Fruit fly (Drosophila melanogaster) whole organism, prepupa: ENCODE data around the gene Ccdc58.
A peak's percentile ranks its signal among the peaks of the same experiment; 100 is the strongest.

Source experiments
- Blimp-1 ChIP-seq: fragments of 200-800 bp; sonication (Bioruptor generic); optimal IDR thresholded peaks from 3 replicates; lab custom pipeline; 2017; ENCODE audit warnings: missing biosample characterization, missing genetic modification characterization, mild to moderate bottlenecking, moderate library complexity, missing genetic modification reagents
- CG10631 ChIP-seq: fragments of 200-800 bp; sonication (Bioruptor generic); optimal IDR thresholded peaks from 2 replicates; lab custom pipeline; 2016; ENCODE audit warnings: missing biosample characterization, missing genetic modification characterization
- CG10669 ChIP-seq: fragments of 200-800 bp; sonication (Bioruptor generic); optimal IDR thresholded peaks from 3 replicates; lab custom pipeline; 2018; ENCODE audit warnings: missing biosample characterization, mild to moderate bottlenecking, missing genetic modification characterization, moderate library complexity
- CG11294 ChIP-seq: fragments of 200-800 bp; sonication (Bioruptor generic); IDR thresholded peaks from 2 replicates; pipeline ENCODE4 v1.3.6; 2022; ENCODE audit warnings: missing biosample characterization, missing genetic modification characterization
- CG11762 ChIP-seq: fragments of 200-800 bp; sonication (Bioruptor generic); optimal IDR thresholded peaks from 3 replicates; lab custom pipeline; 2016; ENCODE audit warnings: missing biosample characterization, missing genetic modification characterization; ENCODE audit not compliant: insufficient read depth
- CG15336 ChIP-seq: fragments of 200-800 bp; sonication (Bioruptor generic); IDR thresholded peaks from 2 replicates; pipeline ENCODE4 v1.3.6; 2022; ENCODE audit warnings: missing biosample characterization, missing genetic modification characterization
- CG16779 ChIP-seq: fragments of 200-800 bp; sonication (Bioruptor generic); optimal IDR thresholded peaks from 3 replicates; lab custom pipeline; 2017; ENCODE audit warnings: missing biosample characterization, mild to moderate bottlenecking, missing genetic modification characterization
- CG3032 ChIP-seq: fragments of 200-800 bp; optimal IDR thresholded peaks from 2 replicates; lab custom pipeline; 2019; ENCODE audit warnings: missing biosample characterization, mild to moderate bottlenecking, missing genetic modification characterization, moderate library complexity
- CG32006 ChIP-seq: fragments of 200-800 bp; sonication (Bioruptor generic); optimal IDR thresholded peaks from 3 replicates; lab custom pipeline; 2017; ENCODE audit warnings: missing biosample characterization, mild to moderate bottlenecking, missing genetic modification characterization
- CG34406 ChIP-seq: fragments of 200-800 bp; sonication (Bioruptor generic); optimal IDR thresholded peaks from 3 replicates; lab custom pipeline; 2016; ENCODE audit warnings: missing biosample characterization, missing genetic modification characterization
- CG3919 ChIP-seq: fragments of 200-800 bp; sonication (Bioruptor generic); optimal IDR thresholded peaks from 3 replicates; lab custom pipeline; 2016; ENCODE audit warnings: missing biosample characterization, missing genetic modification characterization
- CG4318 ChIP-seq: fragments of 200-800 bp; sonication (Bioruptor generic); optimal IDR thresholded peaks from 3 replicates; lab custom pipeline; 2017; ENCODE audit warnings: missing biosample characterization, mild to moderate bottlenecking, missing genetic modification characterization
- CG6163 ChIP-seq: fragments of 200-800 bp; sonication (Bioruptor generic); IDR thresholded peaks from 3 replicates; pipeline ENCODE4 v1.3.6; 2022; ENCODE audit warnings: missing biosample characterization, missing genetic modification characterization
- CG6276 ChIP-seq: fragments of 200-800 bp; sonication (Bioruptor generic); optimal IDR thresholded peaks from 2 replicates; lab custom pipeline; 2017; ENCODE audit warnings: missing biosample characterization, mild to moderate bottlenecking, missing genetic modification characterization
- CG6792 ChIP-seq: fragments of 200-800 bp; sonication (Bioruptor generic); optimal IDR thresholded peaks from 3 replicates; lab custom pipeline; 2016; ENCODE audit warnings: missing biosample characterization, missing genetic modification characterization
- CG6808 ChIP-seq: fragments of 200-800 bp; sonication (Bioruptor generic); optimal IDR thresholded peaks from 3 replicates; lab custom pipeline; 2017; ENCODE audit warnings: missing biosample characterization, missing genetic modification characterization, mild to moderate bottlenecking, moderate library complexity, missing genetic modification reagents
- CG7368 ChIP-seq: fragments of 200-800 bp; sonication (Bioruptor generic); optimal IDR thresholded peaks from 3 replicates; lab custom pipeline; 2016; ENCODE audit warnings: missing biosample characterization, missing genetic modification characterization
- CG8119 ChIP-seq: fragments of 200-800 bp; sonication (Bioruptor generic); IDR thresholded peaks from 3 replicates; pipeline ENCODE4 v1.3.6; 2022; ENCODE audit warnings: missing biosample characterization, missing genetic modification characterization
- CG8319 ChIP-seq: fragments of 200-800 bp; sonication (Bioruptor generic); optimal IDR thresholded peaks from 3 replicates; lab custom pipeline; 2016; ENCODE audit warnings: missing biosample characterization, missing genetic modification characterization
- CG8632 ChIP-seq: fragments of 200-800 bp; sonication (Bioruptor generic); optimal IDR thresholded peaks from 3 replicates; lab custom pipeline; 2016; ENCODE audit warnings: missing biosample characterization, missing genetic modification characterization
- CG9139 ChIP-seq: fragments of 200-800 bp; sonication (Bioruptor generic); optimal IDR thresholded peaks from 3 replicates; lab custom pipeline; 2017; ENCODE audit warnings: missing biosample characterization, mild to moderate bottlenecking, missing genetic modification characterization
- Eip75B ChIP-seq: fragments of 200-800 bp; sonication (Bioruptor generic); optimal IDR thresholded peaks from 3 replicates; lab custom pipeline; 2016; ENCODE audit warnings: missing biosample characterization, missing genetic modification characterization
- Ets21C ChIP-seq: fragments of 200-800 bp; sonication (Bioruptor generic); optimal IDR thresholded peaks from 3 replicates; lab custom pipeline; 2016; ENCODE audit warnings: missing biosample characterization, missing genetic modification characterization
- Ets96B ChIP-seq: fragments of 200-800 bp; optimal IDR thresholded peaks from 2 replicates; lab custom pipeline; 2019; ENCODE audit warnings: missing biosample characterization, mild to moderate bottlenecking, missing genetic modification characterization, moderate library complexity
- Hr39 ChIP-seq: fragments of 200-800 bp; sonication (Bioruptor generic); optimal IDR thresholded peaks from 2 replicates; lab custom pipeline; 2016; ENCODE audit warnings: missing biosample characterization, missing genetic modification characterization
- Hr4 ChIP-seq: fragments of 200-800 bp; sonication (Bioruptor generic); optimal IDR thresholded peaks from 3 replicates; lab custom pipeline; 2016; ENCODE audit warnings: missing biosample characterization, missing genetic modification characterization
- Lpt ChIP-seq: fragments of 200-800 bp; sonication (Bioruptor generic); optimal IDR thresholded peaks from 3 replicates; lab custom pipeline; 2016; ENCODE audit warnings: missing biosample characterization, missing genetic modification characterization
- OdsH ChIP-seq: fragments of 200-800 bp; sonication (Bioruptor generic); optimal IDR thresholded peaks from 3 replicates; lab custom pipeline; 2016; ENCODE audit warnings: missing biosample characterization, missing genetic modification characterization
- Smox ChIP-seq: fragments of 200-800 bp; sonication (Bioruptor generic); optimal IDR thresholded peaks from 3 replicates; lab custom pipeline; 2016; ENCODE audit warnings: missing biosample characterization, missing genetic modification characterization
- Sox102F ChIP-seq: fragments of 200-800 bp; sonication (Bioruptor generic); optimal IDR thresholded peaks from 2 replicates; lab custom pipeline; 2016; ENCODE audit warnings: missing biosample characterization, mild to moderate bottlenecking, missing genetic modification characterization
- Sox14 ChIP-seq: fragments of 200-800 bp; sonication (Bioruptor generic); optimal IDR thresholded peaks from 3 replicates; lab custom pipeline; 2016; ENCODE audit warnings: missing biosample characterization, missing genetic modification characterization
- Sox15 ChIP-seq: fragments of 200-800 bp; sonication (Bioruptor generic); optimal IDR thresholded peaks from 3 replicates; lab custom pipeline; 2016; ENCODE audit warnings: missing biosample characterization, missing genetic modification characterization
- achi ChIP-seq: fragments of 200-800 bp; sonication (Bioruptor generic); optimal IDR thresholded peaks from 3 replicates; lab custom pipeline; 2016; ENCODE audit warnings: missing biosample characterization, missing genetic modification characterization
- cyc ChIP-seq: fragments of 200-800 bp; sonication (Bioruptor generic); optimal IDR thresholded peaks from 3 replicates; lab custom pipeline; 2016; ENCODE audit warnings: missing biosample characterization, missing genetic modification characterization
- dac ChIP-seq: fragments of 200-800 bp; sonication (Bioruptor generic); optimal IDR thresholded peaks from 2 replicates; lab custom pipeline; 2017; ENCODE audit warnings: missing biosample characterization, mild to moderate bottlenecking, missing genetic modification characterization
- eg ChIP-seq: fragments of 200-800 bp; sonication (Bioruptor generic); IDR thresholded peaks from 3 replicates; pipeline ENCODE4 v1.3.6; 2022; ENCODE audit warnings: missing biosample characterization, missing genetic modification characterization
- esn ChIP-seq: fragments of 200-800 bp; sonication (Bioruptor generic); optimal IDR thresholded peaks from 2 replicates; lab custom pipeline; 2016; ENCODE audit warnings: missing biosample characterization, mild to moderate bottlenecking, missing genetic modification characterization, moderate library complexity
- fd59A ChIP-seq: fragments of 200-800 bp; sonication (Bioruptor generic); optimal IDR thresholded peaks from 2 replicates; lab custom pipeline; 2017; ENCODE audit warnings: missing biosample characterization, mild to moderate bottlenecking, missing genetic modification characterization, missing genetic modification reagents
- fd85E ChIP-seq: fragments of 200-800 bp; sonication (Bioruptor generic); optimal IDR thresholded peaks from 3 replicates; lab custom pipeline; 2016; ENCODE audit warnings: missing biosample characterization, missing genetic modification characterization
- fkh ChIP-seq: fragments of 200-800 bp; sonication (Bioruptor generic); optimal IDR thresholded peaks from 3 replicates; lab custom pipeline; 2017; ENCODE audit warnings: missing biosample characterization, mild to moderate bottlenecking, missing genetic modification characterization, moderate library complexity
- lz ChIP-seq: fragments of 200-800 bp; sonication (Bioruptor generic); optimal IDR thresholded peaks from 3 replicates; lab custom pipeline; 2016; ENCODE audit warnings: missing biosample characterization, missing genetic modification characterization
- net ChIP-seq: fragments of 200-800 bp; sonication (Bioruptor generic); optimal IDR thresholded peaks from 3 replicates; lab custom pipeline; 2016; ENCODE audit warnings: missing biosample characterization, missing genetic modification characterization
- salr ChIP-seq, 2 experiments: fragments of 200-800 bp; sonication (Bioruptor generic); optimal IDR thresholded peaks; 3 replicates each; lab custom pipeline; 2016 to 2018; ENCODE audit warnings: missing biosample characterization in 2 of 2, missing genetic modification characterization in 2 of 2, mild to moderate bottlenecking in 1 of 2
- spab ChIP-seq: fragments of 200-800 bp; sonication (Bioruptor generic); optimal IDR thresholded peaks from 2 replicates; lab custom pipeline; 2017; ENCODE audit warnings: missing biosample characterization, mild to moderate bottlenecking, missing genetic modification characterization, missing genetic modification reagents
- ss ChIP-seq, 2 experiments: fragments of 200-800 bp; sonication (Bioruptor generic); optimal IDR thresholded peaks; 2 replicates in 1 of 2; 3 replicates in 1 of 2; lab custom pipeline; 2017 to 2018; ENCODE audit warnings: mild to moderate bottlenecking in 2 of 2, missing biosample characterization in 2 of 2, missing genetic modification characterization in 2 of 2, moderate library complexity in 1 of 2
- svp ChIP-seq: fragments of 200-800 bp; sonication (Bioruptor generic); peaks from one replicate; lab custom pipeline; 2016; ENCODE audit warnings: missing biosample characterization, missing genetic modification characterization
- vri ChIP-seq: fragments of 200-800 bp; sonication (Bioruptor generic); optimal IDR thresholded peaks from 3 replicates; lab custom pipeline; 2016; ENCODE audit warnings: missing biosample characterization, mild to moderate bottlenecking, missing genetic modification characterization

Ccdc58 gene

DNA sequence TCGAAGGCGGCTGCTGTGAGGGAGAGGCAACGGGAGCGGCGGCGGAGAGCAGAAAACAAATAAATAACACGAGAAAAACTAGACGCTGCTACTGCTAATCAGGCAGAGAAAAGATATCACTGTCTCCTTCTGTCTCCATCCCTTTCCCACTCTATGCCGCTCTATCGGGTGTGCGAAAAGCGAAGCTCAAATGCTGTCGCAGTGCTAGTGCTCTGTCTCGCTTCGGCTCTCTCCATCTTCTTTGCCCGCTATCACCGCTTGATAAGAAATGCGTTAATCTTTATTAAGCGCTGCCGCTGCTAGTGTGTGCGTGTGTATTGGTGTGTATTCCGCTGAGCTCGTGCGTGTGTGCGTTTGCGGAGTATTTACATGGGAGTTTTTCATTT, 13.3 kb upstream of the Ccdc58 start (continued):
- TF ChIP-seq achi (no peak), CG11762 (GFP tag; lab: Kevin White, UChicago) (no peak), spab (no peak), CG8319 (no peak), Smox (GFP tag; lab: Kevin White, UChicago) (no peak), Sox102F (GFP tag; lab: Kevin White, UChicago) (no peak), CG3919 (GFP tag; lab: Kevin White, UChicago) (no peak), CG16779 (tag; lab: Kevin White, UChicago) (no peak), Ets21C (no peak), Blimp-1 (GFP tag; lab: Kevin White, UChicago) (no peak), CG15336 (GFP tag; lab: Robert Waterston, UW) (peak; percentile 59), eg (peak; percentile 41; the same call in 1 of the 3 replicates), Sox15 (GFP tag; lab: Kevin White, UChicago) (no peak), cyc (GFP tag; lab: Kevin White, UChicago) (no peak)

DNA sequence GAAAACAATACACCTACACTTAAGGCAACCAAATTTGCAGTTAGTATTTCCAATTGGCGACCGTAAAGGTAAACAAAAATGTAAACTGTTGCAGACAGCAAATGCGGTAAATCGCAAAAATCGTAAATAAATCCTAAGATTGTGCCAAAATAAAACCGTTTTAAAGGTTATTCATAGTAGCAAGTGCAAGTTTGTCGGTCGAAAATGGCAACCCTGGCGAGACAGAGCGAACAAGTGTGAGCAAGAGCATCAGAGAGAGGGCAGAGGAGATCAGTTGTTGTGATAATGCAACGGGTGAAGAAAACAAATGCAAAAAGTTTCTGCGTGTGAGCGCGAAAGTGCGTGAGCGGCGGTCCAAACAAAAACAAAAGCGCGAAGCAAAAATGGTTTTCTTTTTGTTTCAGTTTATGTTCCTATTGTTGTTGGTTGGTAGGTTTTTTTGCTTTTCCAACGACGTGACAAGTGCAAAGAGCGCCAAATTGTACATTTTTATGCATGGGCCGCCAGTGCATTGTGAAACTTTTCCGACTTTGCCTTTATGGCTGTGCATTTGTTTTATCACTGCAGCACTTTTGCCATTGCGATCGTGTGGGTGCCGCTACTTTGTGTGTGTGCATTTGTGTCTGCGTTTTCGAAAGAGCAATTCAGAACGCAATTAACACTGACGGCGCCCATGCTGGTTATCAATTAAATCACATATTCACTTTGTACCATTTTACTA, 12.1 kb upstream of the Ccdc58 start:
- no peak for TF ChIP-seq CG8632 (GFP tag; lab: Kevin White, UChicago)
- no peak for TF ChIP-seq CG3919 (GFP tag; lab: Kevin White, UChicago)
- peak; percentile 32 for TF ChIP-seq CG16779 (tag; lab: Kevin White, UChicago)
- no peak for TF ChIP-seq fkh (GFP tag; lab: Kevin White, UChicago)
- TF ChIP-seq lz (GFP tag; lab: Kevin White, UChicago): no peak
- no peak for TF ChIP-seq vri
- peak; percentile 31 for TF ChIP-seq dac (GFP tag; lab: Kevin White, UChicago)
- peak; percentile 44 for TF ChIP-seq Ets96B
- no peak for TF ChIP-seq CG11762 (GFP tag; lab: Kevin White, UChicago)
- TF ChIP-seq fd59A (GFP tag; lab: Kevin White, UChicago): no peak
- peak; percentile 21 for TF ChIP-seq spab
- TF ChIP-seq salr (GFP tag; optimal IDR thresholded peaks at IDR 0.05; lab: Kevin White, UChicago): peak in 1 of 2 experiments; percentile 24
- no peak for TF ChIP-seq CG8319
- no peak for TF ChIP-seq Ets21C
- no peak for TF ChIP-seq CG34406 (GFP tag; lab: Kevin White, UChicago)
- TF ChIP-seq CG4318 (GFP tag; lab: Kevin White, UChicago): no peak
- TF ChIP-seq fd85E (GFP tag; lab: Kevin White, UChicago): no peak
- peak; percentile 80 for TF ChIP-seq CG6276
- peak; percentile 51 for TF ChIP-seq Lpt (GFP tag; lab: Kevin White, UChicago)
- no peak for TF ChIP-seq OdsH (GFP tag; lab: Kevin White, UChicago)
- peak; percentile 72 for TF ChIP-seq CG6808 (GFP tag; lab: Kevin White, UChicago)
- TF ChIP-seq svp (GFP tag; lab: Kevin White, UChicago): no peak
- TF ChIP-seq Sox15 (GFP tag; lab: Kevin White, UChicago): no peak
- no peak for TF ChIP-seq CG6792 (GFP tag; lab: Kevin White, UChicago)
- no peak for TF ChIP-seq Hr39 (GFP tag; lab: Kevin White, UChicago)
- no peak for TF ChIP-seq Eip75B (GFP tag; lab: Kevin White, UChicago)
- TF ChIP-seq CG8119: peak; percentile 81
- TF ChIP-seq esn (GFP tag; lab: Kevin White, UChicago): no peak
- peak; percentile 48 for TF ChIP-seq CG32006 (GFP tag; lab: Kevin White, UChicago)
- TF ChIP-seq achi: no peak
- TF ChIP-seq Hr4 (GFP tag; lab: Kevin White, UChicago): no peak
- no peak for TF ChIP-seq CG10631 (GFP tag; lab: Kevin White, UChicago)
- TF ChIP-seq Smox (GFP tag; lab: Kevin White, UChicago): no peak
- no peak for TF ChIP-seq Blimp-1 (GFP tag; lab: Kevin White, UChicago)
- no peak for TF ChIP-seq CG11294 (GFP tag; lab: Robert Waterston, UW)
- TF ChIP-seq CG10669 (GFP tag; lab: Kevin White, UChicago): no peak
- TF ChIP-seq eg: peak; percentile 92
- peak; percentile 1 for TF ChIP-seq CG9139 (GFP tag; lab: Kevin White, UChicago)
- TF ChIP-seq net (GFP tag; lab: Kevin White, UChicago): peak; percentile 35
- TF ChIP-seq CG3032: no peak
- TF ChIP-seq CG7368: no peak
- no peak for TF ChIP-seq Sox14
- TF ChIP-seq CG6163 (GFP tag; lab: Robert Waterston, UW): peak; percentile 70; the same call in 2 of the 3 replicates
- TF ChIP-seq CG15336 (GFP tag; lab: Robert Waterston, UW): peak; percentile 75
- peak; percentile 57 to 76 for TF ChIP-seq ss (GFP tag; optimal IDR thresholded peaks at IDR 0.05; lab: Kevin White, UChicago)
